Fruit fly (Drosophila melanogaster): Measurements from ENCODE around the gene aay.
A peak's percentile ranks its signal among the peaks of the same experiment; 100 is the strongest.

The aay gene

DNA sequence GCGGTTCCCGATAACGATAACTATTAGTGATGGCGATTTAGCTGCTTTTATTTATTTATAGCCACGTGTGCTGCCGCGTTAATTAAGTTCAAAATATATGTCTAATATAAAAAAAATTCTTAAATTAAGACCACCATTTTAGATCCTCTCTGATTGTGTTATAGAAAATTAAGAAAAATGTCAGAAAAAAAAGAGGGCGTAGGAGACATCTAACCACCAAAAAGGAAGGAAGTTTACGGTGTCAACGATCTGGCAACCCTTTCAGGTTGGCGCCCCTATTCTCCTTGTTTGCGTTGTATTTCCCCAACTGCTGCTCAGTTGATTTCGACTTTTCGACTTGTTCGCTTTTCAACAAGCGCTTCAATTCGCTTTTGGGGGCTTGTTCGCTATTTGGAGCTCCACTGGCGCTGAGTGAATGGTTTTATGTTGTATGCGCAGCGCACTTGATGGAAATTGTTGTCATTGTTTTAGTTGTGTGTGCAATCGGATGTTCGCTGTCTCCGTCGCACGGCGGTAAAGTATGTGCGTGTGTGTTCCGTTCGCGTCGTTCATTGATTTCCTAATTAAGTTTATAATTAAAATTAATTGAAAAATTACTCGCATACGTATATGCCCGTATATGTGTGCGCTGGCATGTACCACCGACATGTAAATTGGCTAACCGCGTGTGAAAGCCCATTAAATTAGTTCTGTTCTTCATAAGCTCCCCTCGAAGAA lies 37.9 kb downstream of the aay start, which contains the start of the genes CG3434 and CG44838 (continued):
- TF ChIP-seq amos (GFP tag; IDR thresholded peaks at IDR 0.05; ENCODE audit: partially characterized antibody) (no peak; the same call in 1 of the 2 replicates), pnt (GFP tag; optimal IDR thresholded peaks at IDR 0.05) (peak; percentile 53), Awh (GFP tag; IDR thresholded peaks at IDR 0.05) (peak; percentile 67; the same call in 1 of the 2 replicates), CG30403 (GFP tag; optimal IDR thresholded peaks at IDR 0.05) (peak; percentile 88), grau (tag; optimal IDR thresholded peaks at IDR 0.05) (peak; percentile 84), abd-A (tag; optimal IDR thresholded peaks at IDR 0.05) (peak; percentile 80), CG14050 (GFP tag; IDR thresholded peaks at IDR 0.05) (peak; percentile 60), zfh1 (GFP tag; IDR thresholded peaks at IDR 0.05) (peak; percentile 68; the same call in 2 of the 3 replicates), ssp (GFP tag; IDR thresholded peaks at IDR 0.05) (peak; percentile 82), Hr51 (GFP tag; optimal IDR thresholded peaks at IDR 0.05) (peak; percentile 66 to 81), Drgx (GFP tag; IDR thresholded peaks at IDR 0.05) (peak; percentile 58), so (GFP tag; IDR thresholded peaks at IDR 0.05) (no peak), sens-2 (GFP tag; IDR thresholded peaks at IDR 0.05) (no peak), Usf (GFP tag; optimal IDR thresholded peaks at IDR 0.05) (peak; percentile 57), lmd (GFP tag; IDR thresholded peaks at IDR 0.05) (peak; percentile 70), exex (tag; optimal IDR thresholded peaks at IDR 0.05) (peak; percentile 45), Fer1 (GFP tag; optimal IDR thresholded peaks at IDR 0.05) (peak; percentile 86), CG4617 (GFP tag; optimal IDR thresholded peaks at IDR 0.05; ENCODE audit: borderline replicate concordance) (peak; percentile 81), dysf (GFP tag; IDR thresholded peaks at IDR 0.05) (peak; percentile 76), CG14965 (GFP tag; optimal IDR thresholded peaks at IDR 0.05; ENCODE audit: borderline replicate concordance) (no peak), gt (GFP tag; IDR thresholded peaks at IDR 0.05) (no peak), CG7745 (tag; optimal IDR thresholded peaks at IDR 0.05) (peak; percentile 97), Meics (GFP tag; optimal IDR thresholded peaks at IDR 0.05) (peak; percentile 82), CG10654 (GFP tag; optimal IDR thresholded peaks at IDR 0.05) (peak; percentile 77), gsb (GFP tag; IDR thresholded peaks at IDR 0.05) (no peak), tin (GFP tag; optimal IDR thresholded peaks at IDR 0.05) (peak; percentile 84), Sry-δ (GFP tag; optimal IDR thresholded peaks at IDR 0.05) (peak; percentile 61), Camta (GFP tag; optimal IDR thresholded peaks at IDR 0.05) (peak; percentile 35), D19B (GFP tag; optimal IDR thresholded peaks at IDR 0.05) (peak; percentile 57), CG7928 (GFP tag; optimal IDR thresholded peaks at IDR 0.05) (peak; percentile 58), danr (GFP tag; IDR thresholded peaks at IDR 0.05) (no peak), slbo (GFP tag; IDR thresholded peaks at IDR 0.05) (peak; percentile 81), CkIIα-i1 (GFP tag; IDR thresholded peaks at IDR 0.05) (no peak), mirr (GFP tag; optimal IDR thresholded peaks at IDR 0.05) (peak; percentile 44), CG1792 (GFP tag; optimal IDR thresholded peaks at IDR 0.05) (peak; percentile 67), Nf-YA (GFP tag; IDR thresholded peaks at IDR 0.05) (peak; percentile 42; the same call in 1 of the 2 replicates), ash1 (GFP tag; optimal IDR thresholded peaks at IDR 0.05) (no peak), bigmax (GFP tag; optimal IDR thresholded peaks at IDR 0.05) (peak; percentile 50), CG32532 (GFP tag; IDR thresholded peaks at IDR 0.05) (peak; percentile 81), CG9817 (tag; optimal IDR thresholded peaks at IDR 0.05) (peak; percentile 74), crol (GFP tag; IDR thresholded peaks at IDR 0.05) (no peak), ham (GFP tag; IDR thresholded peaks at IDR 0.05) (no peak), Lhr (GFP tag; optimal IDR thresholded peaks at IDR 0.05) (peak; percentile 70), ewg (GFP tag; optimal IDR thresholded peaks at IDR 0.05) (peak; percentile 69), corto (GFP tag; optimal IDR thresholded peaks at IDR 0.05) (peak; percentile 42), wek (GFP tag; optimal IDR thresholded peaks at IDR 0.05) (no peak), BtbVII (GFP tag; optimal IDR thresholded peaks at IDR 0.05) (peak; percentile 81), ap (GFP tag; IDR thresholded peaks at IDR 0.05) (peak; percentile 35; the same call in 1 of the 2 replicates), Dll (GFP tag; IDR thresholded peaks at IDR 0.05; ENCODE audit: partially characterized antibody) (peak; percentile 21; the same call in 1 of the 4 replicates)

Measured in whole organism, embryonic.